Fruit fly (Drosophila melanogaster): Measurements from ENCODE around the gene CG7565.

DNA sequence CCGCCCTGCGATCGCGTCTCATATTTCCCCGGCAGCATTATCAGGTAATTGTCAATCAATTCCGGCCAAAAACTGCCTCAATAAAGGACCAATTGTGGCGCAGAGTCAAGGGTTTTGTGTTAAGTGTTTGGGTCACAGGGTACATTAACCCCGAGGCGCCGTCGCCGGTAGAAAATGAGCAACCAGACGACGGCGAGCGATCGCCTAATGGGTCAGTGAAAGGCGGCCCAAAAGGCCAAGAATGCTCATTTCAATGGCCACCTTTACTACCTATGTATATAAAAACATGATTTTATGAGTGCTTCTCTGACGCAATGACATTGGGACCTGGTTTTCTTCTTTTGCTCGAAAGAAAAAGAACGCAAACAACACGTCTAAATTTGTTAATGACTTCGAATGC, 12.0 kb downstream of the CG7565 start:
- TF ChIP-seq Pif1A (GFP tag; optimal IDR thresholded peaks at IDR 0.05) (no peak), CG15710 (tag; optimal IDR thresholded peaks at IDR 0.05) (no peak), CG14655 (GFP tag; optimal IDR thresholded peaks at IDR 0.05) (no peak), D1 (tag; optimal IDR thresholded peaks at IDR 0.05) (no peak), CG10348 (GFP tag; IDR thresholded peaks at IDR 0.05) (no peak), CG9948 (tag; optimal IDR thresholded peaks at IDR 0.05) (no peak), CG4496 (GFP tag; IDR thresholded peaks at IDR 0.05) (no peak), rn (GFP tag; IDR thresholded peaks at IDR 0.05) (no peak), EcR (GFP tag; optimal IDR thresholded peaks at IDR 0.05) (no peak)

All from whole organism, pupa.